Worm (Caenorhabditis elegans) whole organism, L4/young adult: ENCODE measurements around the gene F42C5.5.

Source experiments
- W03F9.2 ChIP-seq: fragments of 150-350 bp; optimal IDR thresholded peaks from 2 replicates; lab custom pipeline; 2014; ENCODE audit warnings: missing biosample characterization, missing genetic modification characterization
- dao-5 ChIP-seq: sonication (generic microtip); optimal IDR thresholded peaks from 2 replicates; lab custom pipeline; 2016; ENCODE audit warnings: missing genotype, missing genetic modification characterization, moderate library complexity, missing compliant biosample characterization
- him-1 ChIP-seq: sonication (generic microtip); optimal IDR thresholded peaks from 2 replicates; lab custom pipeline; 2016; ENCODE audit warnings: missing genotype, missing genetic modification reagents, missing genetic modification characterization, missing compliant biosample characterization

ce11 chrIV:7287474-7287873 is 6.5 kb downstream of the F42C5.5 start, which contains the start of gene F42C5.3:
- TF ChIP-seq him-1 (tag; lab: Kevin White, UChicago) (no peak), W03F9.2 (tag; lab: Kevin White, UChicago) (no peak), dao-5 (tag; lab: Kevin White, UChicago) (no peak)
